Fruit fly (Drosophila melanogaster) whole organism, embryonic: ENCODE measurements around the gene CG10274.

Source experiments
- Abd-B ChIP-seq: fragments of 200-800 bp; sonication (Bioruptor generic); optimal IDR thresholded peaks from 2 replicates; lab custom pipeline; 2018; ENCODE audit warnings: missing biosample characterization, mild to moderate bottlenecking, missing genetic modification characterization, moderate library complexity
- Ada2b ChIP-seq: fragments of 200-800 bp; sonication (Bioruptor generic); IDR thresholded peaks from 2 replicates; pipeline ENCODE4 v1.3.6; 2022; ENCODE audit warnings: missing biosample characterization, missing genetic modification characterization
- CG10147 ChIP-seq: fragments of 200-800 bp; sonication (Bioruptor generic); optimal IDR thresholded peaks from 2 replicates; lab custom pipeline; 2019; ENCODE audit warnings: missing biosample characterization, mild to moderate bottlenecking, missing genetic modification characterization, moderate library complexity
- CG10431 ChIP-seq: fragments of 200-800 bp; sonication (Bioruptor generic); optimal IDR thresholded peaks from 3 replicates; lab custom pipeline; 2018; ENCODE audit warnings: missing biosample characterization, mild to moderate bottlenecking, missing genetic modification characterization
- CG12236 ChIP-seq: fragments of 200-800 bp; sonication (Bioruptor generic); optimal IDR thresholded peaks from 2 replicates; lab custom pipeline; 2016; ENCODE audit warnings: missing biosample characterization, missing genetic modification characterization
- CG13775 ChIP-seq: fragments of 200-800 bp; sonication (Bioruptor generic); optimal IDR thresholded peaks from 3 replicates; lab custom pipeline; 2017; ENCODE audit warnings: missing biosample characterization, mild to moderate bottlenecking, missing genetic modification characterization
- CG14667 ChIP-seq: fragments of 200-800 bp; sonication (Bioruptor generic); IDR thresholded peaks from 2 replicates; pipeline ENCODE4 v1.3.6; 2022; ENCODE audit warnings: missing biosample characterization, missing genetic modification characterization
- CG14710 ChIP-seq: fragments of 200-800 bp; sonication (Bioruptor generic); optimal IDR thresholded peaks from 3 replicates; lab custom pipeline; 2019; ENCODE audit warnings: missing biosample characterization, mild to moderate bottlenecking, missing genetic modification characterization, moderate library complexity
- CG14965 ChIP-seq: fragments of 200-800 bp; sonication (Bioruptor generic); optimal IDR thresholded peaks from 2 replicates; lab custom pipeline; 2016; ENCODE audit warnings: missing biosample characterization, missing genetic modification characterization, borderline replicate concordance
- CG1529 ChIP-seq: fragments of 200-800 bp; sonication (Bioruptor generic); optimal IDR thresholded peaks from 3 replicates; lab custom pipeline; 2018; ENCODE audit warnings: missing biosample characterization, missing genetic modification characterization
- CG17359 ChIP-seq: fragments of 200-800 bp; sonication (Bioruptor generic); optimal IDR thresholded peaks from 3 replicates; lab custom pipeline; 2018; ENCODE audit warnings: missing biosample characterization, mild to moderate bottlenecking, missing genetic modification characterization, moderate library complexity
- CG17802 ChIP-seq: fragments of 200-800 bp; sonication (Bioruptor generic); optimal IDR thresholded peaks from 2 replicates; lab custom pipeline; 2018; ENCODE audit warnings: missing biosample characterization, mild to moderate bottlenecking, missing genetic modification characterization, moderate library complexity
- CG18599 ChIP-seq: fragments of 200-800 bp; sonication (Bioruptor generic); optimal IDR thresholded peaks from 3 replicates; lab custom pipeline; 2017; ENCODE audit warnings: missing biosample characterization, missing genetic modification characterization, mild to moderate bottlenecking, moderate library complexity, missing genetic modification reagents
- CG2712 ChIP-seq: fragments of 200-800 bp; optimal IDR thresholded peaks from 3 replicates; lab custom pipeline; 2019; ENCODE audit warnings: missing biosample characterization, mild to moderate bottlenecking, missing genetic modification characterization, moderate library complexity
- CG32767 ChIP-seq: fragments of 200-800 bp; sonication (Bioruptor generic); IDR thresholded peaks from 2 replicates; pipeline ENCODE4 v1.3.6; 2022; ENCODE audit warnings: missing biosample characterization, missing genetic modification characterization
- CG3838 ChIP-seq: fragments of 200-800 bp; sonication (Bioruptor generic); optimal IDR thresholded peaks from 3 replicates; lab custom pipeline; 2016; ENCODE audit warnings: missing biosample characterization, missing genetic modification characterization
- CG3847 ChIP-seq: fragments of 200-800 bp; sonication (Bioruptor generic); IDR thresholded peaks from 2 replicates; pipeline ENCODE4 v1.3.6; 2022; ENCODE audit warnings: missing biosample characterization, missing genetic modification characterization
- CG6654 ChIP-seq: fragments of 200-800 bp; sonication (Bioruptor generic); optimal IDR thresholded peaks from 2 replicates; lab custom pipeline; 2017; ENCODE audit warnings: missing biosample characterization, mild to moderate bottlenecking, missing genetic modification characterization
- CG7839 ChIP-seq: fragments of 200-800 bp; sonication (Bioruptor generic); optimal IDR thresholded peaks from 3 replicates; lab custom pipeline; 2018; ENCODE audit warnings: missing biosample characterization, mild to moderate bottlenecking, missing genetic modification characterization, moderate library complexity
- CG7963 ChIP-seq: fragments of 200-800 bp; sonication (Bioruptor generic); IDR thresholded peaks from 3 replicates; pipeline ENCODE4 v1.3.6; 2022; ENCODE audit warnings: missing biosample characterization, missing genetic modification characterization; ENCODE audit not compliant: partially characterized antibody
- CG8290 ChIP-seq, 3 experiments: fragments of 200-800 bp; sonication (Bioruptor generic); optimal IDR thresholded peaks; 2 replicates each; lab custom pipeline; 2016 to 2019; ENCODE audit warnings: missing biosample characterization in 3 of 3, missing genetic modification characterization in 3 of 3, mild to moderate bottlenecking in 2 of 3, moderate library complexity in 1 of 3
- CG8944 ChIP-seq: fragments of 200-800 bp; sonication (Bioruptor generic); optimal IDR thresholded peaks from 3 replicates; lab custom pipeline; 2016; ENCODE audit warnings: missing biosample characterization, missing genetic modification characterization
- CG9437 ChIP-seq: fragments of 200-800 bp; sonication (Bioruptor generic); optimal IDR thresholded peaks from 2 replicates; lab custom pipeline; 2018; ENCODE audit warnings: missing biosample characterization, mild to moderate bottlenecking, missing genetic modification characterization
- CTCF ChIP-seq: fragments of 200-800 bp; sonication (Bioruptor generic); optimal IDR thresholded peaks from 2 replicates; lab custom pipeline; 2017; ENCODE audit warnings: missing biosample characterization, mild to moderate bottlenecking, missing genetic modification characterization, moderate library complexity
- Dbx ChIP-seq: fragments of 200-800 bp; sonication (Bioruptor generic); IDR thresholded peaks from 3 replicates; pipeline ENCODE4 v1.3.6; 2022; ENCODE audit warnings: missing biosample characterization, missing genetic modification characterization
- Fer2 ChIP-seq: fragments of 200-800 bp; sonication (Bioruptor generic); optimal IDR thresholded peaks from 2 replicates; lab custom pipeline; 2018; ENCODE audit warnings: missing biosample characterization, mild to moderate bottlenecking, missing genetic modification characterization, moderate library complexity
- Hr78 ChIP-seq, 2 experiments: fragments of 200-800 bp in 1 of 2; fragments of >200 bp in 1 of 2; sonication (Bioruptor generic) in 1 of 2; optimal IDR thresholded peaks; 2 replicates each; lab custom pipeline; 2017 to 2019; ENCODE audit warnings: missing biosample characterization in 2 of 2, missing genetic modification characterization in 2 of 2, mild to moderate bottlenecking in 1 of 2, moderate library complexity in 1 of 2
- Mad ChIP-seq: fragments of 200-800 bp; sonication (Bioruptor generic); optimal IDR thresholded peaks from 2 replicates; lab custom pipeline; 2016; ENCODE audit warnings: missing biosample characterization, missing genetic modification characterization
- Meics ChIP-seq: fragments of 200-800 bp; sonication (Bioruptor generic); optimal IDR thresholded peaks from 2 replicates; lab custom pipeline; 2017; ENCODE audit warnings: missing biosample characterization, mild to moderate bottlenecking, missing genetic modification characterization
- Nf-YC ChIP-seq: fragments of 200-800 bp; optimal IDR thresholded peaks from 3 replicates; lab custom pipeline; 2019; ENCODE audit warnings: missing biosample characterization, mild to moderate bottlenecking, missing genetic modification characterization, moderate library complexity
- NfI ChIP-seq: fragments of 200-800 bp; sonication (Bioruptor generic); optimal IDR thresholded peaks from 3 replicates; lab custom pipeline; 2018; ENCODE audit warnings: missing biosample characterization, mild to moderate bottlenecking, missing genetic modification characterization, moderate library complexity
- Ssrp ChIP-seq: fragments of 200-800 bp; sonication (Bioruptor generic); optimal IDR thresholded peaks from 2 replicates; lab custom pipeline; 2018; ENCODE audit warnings: missing biosample characterization, mild to moderate bottlenecking, missing genetic modification characterization, moderate library complexity
- ac ChIP-seq: fragments of 200-800 bp; sonication (Bioruptor generic); optimal IDR thresholded peaks from 3 replicates; lab custom pipeline; 2017; ENCODE audit warnings: missing biosample characterization, mild to moderate bottlenecking, missing genetic modification characterization
- br ChIP-seq: fragments of >200 bp; optimal IDR thresholded peaks from 2 replicates; lab custom pipeline; 2017
- cg ChIP-seq: fragments of 200-800 bp; sonication (Bioruptor generic); optimal IDR thresholded peaks from 3 replicates; lab custom pipeline; 2019; ENCODE audit warnings: missing biosample characterization, mild to moderate bottlenecking, missing genetic modification characterization, moderate library complexity
- chif ChIP-seq, 2 experiments: fragments of 200-800 bp; sonication (Bioruptor generic); optimal IDR thresholded peaks; 3 replicates each; lab custom pipeline; 2016; ENCODE audit warnings: missing biosample characterization in 2 of 2, missing genetic modification characterization in 2 of 2
- cwo ChIP-seq: fragments of 200-800 bp; sonication (Bioruptor generic); optimal IDR thresholded peaks from 3 replicates; lab custom pipeline; 2017; ENCODE audit warnings: missing biosample characterization, missing genetic modification characterization, mild to moderate bottlenecking, moderate library complexity, missing genetic modification reagents
- dati ChIP-seq: fragments of 200-800 bp; sonication (Bioruptor generic); IDR thresholded peaks from 2 replicates; pipeline ENCODE4 v1.3.6; 2022; ENCODE audit warnings: missing biosample characterization, missing genetic modification characterization
- eve ChIP-seq, 2 experiments: fragments of >200 bp; optimal IDR thresholded peaks; 2 replicates each; lab custom pipeline; 2017; ENCODE audit warnings: missing biosample characterization in 2 of 2, missing genetic modification characterization in 2 of 2
- hbn ChIP-seq: fragments of 200-800 bp; sonication (Bioruptor generic); IDR thresholded peaks from 2 replicates; pipeline ENCODE4 v1.3.6; 2022; ENCODE audit warnings: missing biosample characterization, missing genetic modification characterization; ENCODE audit not compliant: partially characterized antibody
- hth ChIP-seq: fragments of >200 bp; optimal IDR thresholded peaks from 2 replicates; lab custom pipeline; 2017; ENCODE audit warnings: inconsistent platforms
- mirr ChIP-seq: fragments of 200-800 bp; sonication (Bioruptor generic); optimal IDR thresholded peaks from 3 replicates; lab custom pipeline; 2018; ENCODE audit warnings: missing biosample characterization, mild to moderate bottlenecking, missing genetic modification characterization
- nom ChIP-seq: fragments of 200-800 bp; sonication (Bioruptor generic); optimal IDR thresholded peaks from 2 replicates; lab custom pipeline; 2017; ENCODE audit warnings: missing biosample characterization, missing genetic modification characterization, mild to moderate bottlenecking, moderate library complexity, missing genetic modification reagents
- onecut ChIP-seq: fragments of 200-800 bp; sonication (Bioruptor generic); IDR thresholded peaks from 2 replicates; pipeline ENCODE4 v1.3.6; 2022; ENCODE audit warnings: missing biosample characterization, missing genetic modification characterization
- psq ChIP-seq: fragments of 200-800 bp; sonication (Bioruptor generic); optimal IDR thresholded peaks from 2 replicates; lab custom pipeline; 2017; ENCODE audit warnings: missing biosample characterization, missing genetic modification characterization
- schlank ChIP-seq: fragments of 200-800 bp; sonication (Bioruptor generic); optimal IDR thresholded peaks from 2 replicates; lab custom pipeline; 2018; ENCODE audit warnings: missing biosample characterization, mild to moderate bottlenecking, missing genetic modification characterization
- shn ChIP-seq: fragments of 200-800 bp; sonication (Bioruptor generic); optimal IDR thresholded peaks from 3 replicates; lab custom pipeline; 2016; ENCODE audit warnings: missing biosample characterization, missing genetic modification characterization
- sob ChIP-seq: fragments of 200-800 bp; sonication (Bioruptor generic); IDR thresholded peaks from 2 replicates; pipeline ENCODE4 v1.3.6; 2022; ENCODE audit warnings: missing biosample characterization, missing genetic modification characterization
- sr ChIP-seq: fragments of 200-800 bp; sonication (Bioruptor generic); IDR thresholded peaks from 3 replicates; pipeline ENCODE4 v1.3.6; 2022; ENCODE audit warnings: missing biosample characterization, missing genetic modification characterization
- tup ChIP-seq: fragments of 200-800 bp; sonication (Bioruptor generic); optimal IDR thresholded peaks from 2 replicates; lab custom pipeline; 2016; ENCODE audit warnings: missing biosample characterization, mild to moderate bottlenecking, missing genetic modification characterization, moderate library complexity

The CG10274 gene

dm6 chr3L:6184884-6185438 is 3.3 kb upstream of the CG10274 start, which contains the start of the genes D19B and CG43293 (continued):
- TF ChIP-seq onecut (GFP tag; lab: Robert Waterston, UW) (peak; percentile 91), Hr78 (GFP tag; optimal IDR thresholded peaks at IDR 0.05; lab: Kevin White, UChicago) (no peak), CG17359 (peak; percentile 92), CG1529 (peak; percentile 72), nom (GFP tag; lab: Kevin White, UChicago) (peak; percentile 80), cwo (peak; percentile 81), CG12236 (GFP tag; lab: Kevin White, UChicago) (peak; percentile 64), NfI (GFP tag; lab: Kevin White, UChicago) (peak; percentile 91), CG3838 (GFP tag; lab: Kevin White, UChicago) (peak; percentile 71), cg (peak; percentile 97), CG2712 (peak; percentile 91), CG10431 (GFP tag; lab: Kevin White, UChicago) (peak; percentile 56), psq (GFP tag; lab: Kevin White, UChicago) (peak; percentile 81), Ssrp (peak; percentile 81), CG18599 (GFP tag; lab: Kevin White, UChicago) (peak; percentile 90), CG3847 (GFP tag; lab: Robert Waterston, UW) (peak; percentile 91), mirr (peak; percentile 79), Meics (GFP tag; lab: Kevin White, UChicago) (peak; percentile 90), Mad (GFP tag; lab: Kevin White, UChicago) (peak; percentile 87), CG6654 (peak; percentile 37), hth (lab: Kevin White, UChicago) (no peak), eve (GFP tag; optimal IDR thresholded peaks at IDR 0.05; lab: Kevin White, UChicago) (no peak), CTCF (GFP tag; lab: Kevin White, UChicago) (no peak), schlank (tag; lab: Kevin White, UChicago) (peak; percentile 80), CG8944 (peak; percentile 88), CG14710 (tag; lab: Kevin White, UChicago) (peak; percentile 74), CG8290 (GFP tag; optimal IDR thresholded peaks at IDR 0.05; lab: Kevin White, UChicago) (peak; percentile 74), CG8290 (tag; optimal IDR thresholded peaks at IDR 0.05; lab: Kevin White, UChicago) (peak in 1 of 2 experiments; percentile 98), CG7839 (peak; percentile 88), chif (GFP tag; optimal IDR thresholded peaks at IDR 0.05; lab: Kevin White, UChicago) (peak; percentile 80 to 87), Dbx (peak; percentile 90), CG14965 (GFP tag; lab: Kevin White, UChicago) (no peak), CG17802 (peak; percentile 60), CG7963 (GFP tag; lab: Robert Waterston, UW) (peak; percentile 45; the same call in 1 of the 3 replicates), Abd-B (GFP tag; lab: Kevin White, UChicago) (peak; percentile 65), sr (peak; percentile 61), ac (peak; percentile 28), tup (peak; percentile 84), shn (GFP tag; lab: Kevin White, UChicago) (peak; percentile 85), sob (peak; percentile 87), br (lab: Kevin White, UChicago) (no peak), CG13775 (peak; percentile 89), Fer2 (tag; lab: Kevin White, UChicago) (peak; percentile 71), CG14667 (GFP tag; lab: Robert Waterston, UW) (peak; percentile 77), dati (GFP tag; lab: Robert Waterston, UW) (peak; percentile 57; the same call in 1 of the 2 replicates), Nf-YC (tag; lab: Kevin White, UChicago) (peak; percentile 72), CG10147 (GFP tag; lab: Kevin White, UChicago) (peak; percentile 70), hbn (GFP tag; lab: Robert Waterston, UW) (peak; percentile 45; the same call in 1 of the 2 replicates), CG32767 (GFP tag; lab: Robert Waterston, UW) (peak; percentile 84), CG9437 (GFP tag; lab: Kevin White, UChicago) (peak; percentile 63), Ada2b (GFP tag; lab: Robert Waterston, UW) (peak; percentile 90)
